Worm (Caenorhabditis elegans): Measurements from ENCODE around the gene F20E11.7.

DNA sequence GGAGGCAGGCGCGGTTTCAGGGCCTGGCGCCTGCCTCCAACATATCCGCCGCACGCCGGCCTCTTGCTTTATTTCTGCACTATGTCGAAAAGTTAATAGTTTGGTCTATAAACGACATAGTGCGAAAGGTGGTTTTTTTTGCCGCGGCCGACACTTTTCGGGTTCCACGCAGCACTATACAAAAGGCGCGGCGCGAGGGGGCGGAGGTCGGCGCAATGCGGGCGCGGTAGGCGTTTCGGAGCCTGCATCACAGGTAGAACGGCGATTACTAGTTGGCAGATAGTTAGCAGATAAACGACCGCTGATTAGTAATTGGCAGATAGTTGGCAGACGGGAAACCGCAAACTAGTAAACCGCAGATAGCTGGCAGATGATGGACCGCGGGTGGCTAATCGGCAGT, 48.4 kb downstream of the F20E11.7 start:
- TF ChIP-seq F13C5.2 (tag; optimal IDR thresholded peaks at IDR 0.05) (no peak), flt-1 (GFP tag; IDR thresholded peaks at IDR 0.05) (no peak), ceh-13 (GFP tag; optimal IDR thresholded peaks at IDR 0.05) (no peak), hmbx-1 (tag; optimal IDR thresholded peaks at IDR 0.05) (no peak), ama-1 (optimal IDR thresholded peaks at IDR 0.05) (no peak), ceh-36 (tag; optimal IDR thresholded peaks at IDR 0.05) (no peak), tra-4 (tag; optimal IDR thresholded peaks at IDR 0.05) (no peak), hmg-4 (GFP tag; optimal IDR thresholded peaks at IDR 0.05) (no peak), aly-1 (tag; optimal IDR thresholded peaks at IDR 0.05) (no peak)
